Fruit fly (Drosophila melanogaster): Measurements from ENCODE around the gene nonA-l.

The nonA-l gene

DNA sequence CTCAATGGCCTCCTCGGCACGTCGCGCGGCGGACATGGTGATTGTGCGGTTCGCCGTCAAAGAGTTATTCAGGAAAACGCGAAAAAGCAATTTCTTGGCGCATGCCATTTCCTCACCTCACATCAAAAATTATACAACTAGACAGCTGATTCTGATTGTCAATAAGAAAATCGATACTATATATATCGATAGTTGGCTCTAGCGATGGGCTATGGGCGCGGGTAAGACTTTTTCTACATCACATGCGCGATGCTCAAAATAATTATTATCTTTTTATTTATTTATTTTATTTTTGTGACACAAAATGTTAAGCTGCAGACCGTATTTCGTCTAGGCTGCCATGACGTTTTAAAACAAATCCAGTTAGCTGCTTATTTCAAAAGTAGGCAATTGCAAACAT is 25.8 kb upstream of the nonA-l start, which contains the start of gene CG10340 (continued):
- TF ChIP-seq phol (tag; optimal IDR thresholded peaks at IDR 0.05) (peak; percentile 15), CG17328 (GFP tag; IDR thresholded peaks at IDR 0.05) (no peak), CG7556 (GFP tag; optimal IDR thresholded peaks at IDR 0.05) (no peak), Dip3 (GFP tag; optimal IDR thresholded peaks at IDR 0.05) (no peak), CG10366 (GFP tag; IDR thresholded peaks at IDR 0.05) (peak; percentile 12; the same call in 1 of the 2 replicates), tin (GFP tag; optimal IDR thresholded peaks at IDR 0.05) (peak; percentile 33), Bteb2 (GFP tag; optimal IDR thresholded peaks at IDR 0.05) (no peak), CG12104 (GFP tag; optimal IDR thresholded peaks at IDR 0.05) (no peak), tna (GFP tag; IDR thresholded peaks at IDR 0.05; ENCODE audit: partially characterized antibody) (peak; percentile 18; the same call in 1 of the 2 replicates), onecut (GFP tag; IDR thresholded peaks at IDR 0.05) (peak; percentile 71), cg (GFP tag; optimal IDR thresholded peaks at IDR 0.05) (no peak), dm (GFP tag; optimal IDR thresholded peaks at IDR 0.05) (peak; percentile 41), CG14050 (GFP tag; IDR thresholded peaks at IDR 0.05) (0 out of 3 replicates have a peak, but pooled peaks have one; percentile 21), inv (GFP tag; IDR thresholded peaks at IDR 0.05; ENCODE audit: partially characterized antibody) (peak; percentile 66), CG9215 (GFP tag; IDR thresholded peaks at IDR 0.05) (no peak), Doc3 (GFP tag; IDR thresholded peaks at IDR 0.05; ENCODE audit: partially characterized antibody) (peak; percentile 74), oc (tag; optimal IDR thresholded peaks at IDR 0.05) (no peak), CG1832 (GFP tag; optimal IDR thresholded peaks at IDR 0.05) (no peak), CG11093 (GFP tag; IDR thresholded peaks at IDR 0.05) (no peak), Dp (GFP tag; optimal IDR thresholded peaks at IDR 0.05) (peak; percentile 78), CG9876 (GFP tag; optimal IDR thresholded peaks at IDR 0.05) (no peak), luna (GFP tag; optimal IDR thresholded peaks at IDR 0.05) (no peak), bbx (GFP tag; IDR thresholded peaks at IDR 0.05; ENCODE audit: partially characterized antibody) (peak; percentile 85), CG15514 (GFP tag; optimal IDR thresholded peaks at IDR 0.05) (peak; percentile 38), NK7.1 (GFP tag; optimal IDR thresholded peaks at IDR 0.05) (no peak), lbe (GFP tag; optimal IDR thresholded peaks at IDR 0.05) (no peak), CG32767 (GFP tag; IDR thresholded peaks at IDR 0.05) (no peak), Sox102F (GFP tag; optimal IDR thresholded peaks at IDR 0.05) (no peak), vvl (GFP tag; IDR thresholded peaks at IDR 0.05) (peak; percentile 64), Dad (GFP tag; optimal IDR thresholded peaks at IDR 0.05) (no peak), amos (GFP tag; IDR thresholded peaks at IDR 0.05; ENCODE audit: partially characterized antibody) (peak; percentile 83), CG4404 (GFP tag; IDR thresholded peaks at IDR 0.05) (no peak), Mes4 (GFP tag; optimal IDR thresholded peaks at IDR 0.05) (no peak), Ptx1 (GFP tag; IDR thresholded peaks at IDR 0.05) (no peak), Mrtf (GFP tag; IDR thresholded peaks at IDR 0.05) (no peak), lilli (GFP tag; optimal IDR thresholded peaks at IDR 0.05) (peak; percentile 31), tgo (GFP tag; IDR thresholded peaks at IDR 0.05) (no peak), MTF-1 (GFP tag; optimal IDR thresholded peaks at IDR 0.05; ENCODE audit: borderline replicate concordance) (no peak), CG1529 (GFP tag; optimal IDR thresholded peaks at IDR 0.05) (no peak), nmo (GFP tag; optimal IDR thresholded peaks at IDR 0.05) (peak; percentile 49), Dll (GFP tag; IDR thresholded peaks at IDR 0.05; ENCODE audit: partially characterized antibody) (peak; percentile 87), CG31441 (GFP tag; IDR thresholded peaks at IDR 0.05) (no peak), CG15601 (tag; optimal IDR thresholded peaks at IDR 0.05) (peak; percentile 33), z (GFP tag; IDR thresholded peaks at IDR 0.05) (no peak), hbn (GFP tag; IDR thresholded peaks at IDR 0.05; ENCODE audit: partially characterized antibody) (peak; percentile 79), kni (GFP tag; optimal IDR thresholded peaks at IDR 0.05) (no peak), zf30C (GFP tag; optimal IDR thresholded peaks at IDR 0.05) (no peak), CG12155 (GFP tag; optimal IDR thresholded peaks at IDR 0.05) (no peak), ro (GFP tag; IDR thresholded peaks at IDR 0.05) (no peak), dmrt11E (tag; optimal IDR thresholded peaks at IDR 0.05) (no peak), Bdp1 (GFP tag; optimal IDR thresholded peaks at IDR 0.05) (no peak)

All from whole organism, embryonic.